Fruit fly (Drosophila melanogaster): ENCODE measurements around the gene dlg1.

DNA sequence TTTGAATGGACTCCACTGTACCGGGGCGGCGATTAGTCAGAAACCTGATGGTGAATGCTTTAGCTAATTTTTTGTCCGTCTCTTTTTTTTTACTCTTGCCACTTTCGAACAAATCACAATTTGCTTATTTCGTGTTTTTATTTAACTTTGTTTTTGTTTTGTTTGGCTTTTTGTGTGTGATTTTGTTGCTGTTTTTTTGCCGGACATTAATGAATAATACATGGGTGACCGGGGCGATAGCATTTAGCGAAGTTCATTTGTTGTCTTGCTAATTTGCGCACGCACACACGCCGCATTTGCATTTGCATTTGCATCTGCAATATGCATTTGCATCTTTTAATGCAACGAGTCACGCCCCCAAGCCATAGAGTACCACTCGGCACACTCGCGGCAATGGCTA lies 79.2 kb downstream of the dlg1 start:
- TF ChIP-seq CG8478 (optimal IDR thresholded peaks at IDR 0.05), result no peak
- TF ChIP-seq CTCF (optimal IDR thresholded peaks at IDR 0.05), result no peak

Data from S2 (cell line).